Worm (Caenorhabditis elegans) whole organism, late embryonic: ENCODE data around the gene Y38E10A.35.

Experiments
- K09A11.1 ChIP-seq: sonication (generic microtip); optimal IDR thresholded peaks from 2 replicates; lab custom pipeline; 2017; ENCODE audit warnings: antibody characterized with exemption, mild to moderate bottlenecking, missing genetic modification characterization, missing compliant biosample characterization; ENCODE audit not compliant: insufficient read depth
- T23F11.4 ChIP-seq: fragments of 200-800 bp; sonication (Bioruptor generic); optimal IDR thresholded peaks from 2 replicates; lab custom pipeline; 2018; ENCODE audit warnings: mild to moderate bottlenecking, missing genetic modification characterization, missing compliant biosample characterization
- ama-1 ChIP-seq: fragments of 150-350 bp; optimal IDR thresholded peaks from 2 replicates; lab custom pipeline; 2014
- ceh-2 ChIP-seq: sonication (generic microtip); optimal IDR thresholded peaks from 2 replicates; lab custom pipeline; 2016; ENCODE audit warnings: missing genotype, missing genetic modification characterization, missing compliant biosample characterization
- ceh-22 ChIP-seq: sonication (generic microtip); optimal IDR thresholded peaks from 2 replicates; lab custom pipeline; 2017; ENCODE audit warnings: missing biosample characterization, missing genetic modification characterization
- ceh-24 ChIP-seq: sonication (generic microtip); optimal IDR thresholded peaks from 2 replicates; lab custom pipeline; 2016; ENCODE audit warnings: mild to moderate bottlenecking, missing genetic modification characterization, missing compliant biosample characterization
- ceh-31 ChIP-seq: sonication (generic microtip); optimal IDR thresholded peaks from 2 replicates; lab custom pipeline; 2016; ENCODE audit warnings: missing genetic modification characterization, missing compliant biosample characterization
- ceh-45 ChIP-seq: fragments of 200-800 bp; sonication (Bioruptor generic); IDR thresholded peaks from 2 replicates; pipeline ENCODE4 v1.3.6; 2022; ENCODE audit warnings: missing genetic modification reagents, missing genetic modification characterization, missing compliant biosample characterization
- ceh-48 ChIP-seq: sonication (generic microtip); optimal IDR thresholded peaks from 2 replicates; lab custom pipeline; 2016; ENCODE audit warnings: missing genetic modification characterization, inconsistent platforms, missing compliant biosample characterization
- ets-4 ChIP-seq: sonication (generic microtip); optimal IDR thresholded peaks from 2 replicates; lab custom pipeline; 2016; ENCODE audit warnings: missing genetic modification characterization, missing compliant biosample characterization
- fkh-6 ChIP-seq: sonication (generic microtip); optimal IDR thresholded peaks from 2 replicates; lab custom pipeline; 2016; ENCODE audit warnings: missing genetic modification characterization, missing compliant biosample characterization
- hlh-15 ChIP-seq: sonication (generic microtip); optimal IDR thresholded peaks from 2 replicates; lab custom pipeline; 2016; ENCODE audit warnings: missing genetic modification characterization, missing compliant biosample characterization
- lim-6 ChIP-seq: sonication (generic microtip); optimal IDR thresholded peaks from 2 replicates; lab custom pipeline; 2016; ENCODE audit warnings: missing genetic modification characterization, missing compliant biosample characterization
- lin-11 ChIP-seq: fragments of 200-800 bp; sonication (Bioruptor generic); optimal IDR thresholded peaks from 2 replicates; lab custom pipeline; 2018; ENCODE audit warnings: mild to moderate bottlenecking, missing genetic modification characterization, missing compliant biosample characterization
- madf-2 ChIP-seq: sonication (generic microtip); optimal IDR thresholded peaks from 2 replicates; lab custom pipeline; 2017; ENCODE audit warnings: missing genetic modification characterization, missing compliant biosample characterization
- nfya-1 ChIP-seq: sonication (generic microtip); optimal IDR thresholded peaks from 2 replicates; lab custom pipeline; 2017; ENCODE audit warnings: missing genetic modification characterization, mild to moderate bottlenecking, missing compliant biosample characterization, antibody characterized with exemption, moderate library complexity
- nhr-232 ChIP-seq: sonication (generic microtip); optimal IDR thresholded peaks from 2 replicates; lab custom pipeline; 2016; ENCODE audit warnings: missing genetic modification characterization, missing compliant biosample characterization
- npax-4 ChIP-seq: sonication (generic microtip); optimal IDR thresholded peaks from 2 replicates; lab custom pipeline; 2016; ENCODE audit warnings: missing genetic modification characterization, missing compliant biosample characterization
- odd-2 ChIP-seq: sonication (generic microtip); optimal IDR thresholded peaks from 2 replicates; lab custom pipeline; 2017; ENCODE audit warnings: antibody characterized with exemption, mild to moderate bottlenecking, missing genetic modification characterization, missing compliant biosample characterization
- pag-3 ChIP-seq: sonication (generic microtip); optimal IDR thresholded peaks from 2 replicates; lab custom pipeline; 2016; ENCODE audit warnings: missing compliant biosample characterization, missing genetic modification characterization, borderline replicate concordance
- pat-9 ChIP-seq: fragments of 200-800 bp; sonication (Bioruptor generic); optimal IDR thresholded peaks from 2 replicates; lab custom pipeline; 2018; ENCODE audit warnings: mild to moderate bottlenecking, missing genetic modification characterization, moderate library complexity, missing compliant biosample characterization
- pax-1 ChIP-seq: fragments of 150-350 bp; optimal IDR thresholded peaks from 2 replicates; lab custom pipeline; 2014; ENCODE audit warnings: missing biosample characterization, missing genetic modification characterization
- pha-4 ChIP-seq: fragments of 150-350 bp; optimal IDR thresholded peaks from 2 replicates; lab custom pipeline; 2018; ENCODE audit warnings: missing biosample characterization, missing genetic modification reagents, missing genetic modification characterization
- pros-1 ChIP-seq: fragments of 150-350 bp; optimal IDR thresholded peaks from 2 replicates; lab custom pipeline; 2014; ENCODE audit warnings: missing biosample characterization, missing genetic modification reagents, missing genetic modification characterization
- rnt-1 ChIP-seq: sonication (generic microtip); optimal IDR thresholded peaks from 2 replicates; lab custom pipeline; 2016; ENCODE audit warnings: missing genetic modification characterization, missing compliant biosample characterization
- sox-2 ChIP-seq: fragments of 200-800 bp; sonication (Bioruptor generic); IDR thresholded peaks from 2 replicates; pipeline ENCODE4 v1.3.6; 2022; ENCODE audit warnings: missing genetic modification reagents, missing genetic modification characterization, missing compliant biosample characterization
- sox-4 ChIP-seq: sonication (generic microtip); optimal IDR thresholded peaks from 2 replicates; lab custom pipeline; 2017; ENCODE audit warnings: mild to moderate bottlenecking, missing genetic modification characterization, inconsistent platforms, missing compliant biosample characterization
- syd-9 ChIP-seq: sonication (generic microtip); optimal IDR thresholded peaks from 2 replicates; lab custom pipeline; 2016; ENCODE audit warnings: mild to moderate bottlenecking, missing genetic modification characterization, moderate library complexity, missing compliant biosample characterization
- tbx-7 ChIP-seq: sonication (generic microtip); optimal IDR thresholded peaks from 2 replicates; lab custom pipeline; 2016; ENCODE audit warnings: missing genotype, missing genetic modification characterization, missing compliant biosample characterization
- unc-42 ChIP-seq: sonication (generic microtip); optimal IDR thresholded peaks from 2 replicates; lab custom pipeline; 2016; ENCODE audit warnings: missing genotype, missing genetic modification characterization, missing compliant biosample characterization
- zip-5 ChIP-seq: sonication (generic microtip); optimal IDR thresholded peaks from 2 replicates; lab custom pipeline; 2016; ENCODE audit warnings: missing genetic modification characterization, missing compliant biosample characterization

The Y38E10A.35 gene

DNA sequence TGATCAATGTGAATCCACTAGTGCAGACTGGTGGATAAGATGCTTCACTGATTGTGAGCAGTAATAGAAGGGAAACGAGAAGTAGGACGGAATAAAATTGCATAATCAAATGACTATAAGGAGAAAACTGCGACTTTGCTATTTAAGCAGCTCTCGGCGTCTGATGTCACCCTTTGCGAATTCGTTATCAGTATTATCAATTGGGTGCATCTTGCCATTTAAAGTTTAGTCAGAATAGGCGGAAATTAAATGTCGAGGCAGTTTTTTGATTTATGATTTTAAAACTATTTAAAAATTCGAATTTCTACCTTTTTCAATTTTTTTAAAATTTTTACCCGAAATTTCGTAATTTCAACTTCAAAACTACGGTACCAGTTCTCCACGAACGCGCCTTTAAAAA is 8.3 kb upstream of the Y38E10A.35 start, which contains the start of gene clec-4:
Gene clec-4, minus strand, starts transcription at position 162 of the 400 bp plus-strand sequence.
- TF ChIP-seq pat-9 (tag; lab: Kevin White, UChicago): no peak
- no peak for TF ChIP-seq nhr-232 (tag; lab: Kevin White, UChicago)
- TF ChIP-seq nfya-1 (tag; lab: Kevin White, UChicago): no peak
- TF ChIP-seq ceh-48 (tag; lab: Kevin White, UChicago): no peak
- no peak for TF ChIP-seq ets-4
- no peak for TF ChIP-seq npax-4 (tag; lab: Kevin White, UChicago)
- no peak for TF ChIP-seq ceh-2 (tag; lab: Kevin White, UChicago)
- TF ChIP-seq zip-5: no peak

DNA sequence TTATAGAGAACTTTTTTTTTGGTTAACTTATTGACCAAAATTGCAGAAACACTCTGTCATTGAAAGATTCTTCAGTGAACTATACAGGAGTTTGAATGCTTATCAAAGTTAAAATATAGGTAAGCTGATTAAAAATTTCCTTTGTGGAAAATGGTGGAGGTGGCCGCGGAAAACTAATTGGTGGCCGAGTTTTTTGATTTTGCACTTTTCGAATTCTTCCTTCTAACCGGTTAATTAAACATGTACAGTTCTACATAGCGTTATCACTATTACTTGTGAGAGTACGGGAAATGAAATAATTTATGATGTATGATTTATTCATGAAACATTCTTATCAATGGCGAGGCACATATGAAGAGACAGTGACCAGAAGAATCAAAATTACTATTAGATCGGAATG is 5.1 kb upstream of the Y38E10A.35 start, which contains the start of gene clec-8:
Gene clec-8, minus strand, starts transcription at position 308 of the 400 bp plus-strand sequence.
- TF ChIP-seq sox-4 (tag; lab: Kevin White, UChicago): no peak
- no peak for TF ChIP-seq pax-1 (tag; lab: Kevin White, UChicago)
- no peak for TF ChIP-seq K09A11.1
- TF ChIP-seq, all 69 proteins: peak for 0

DNA sequence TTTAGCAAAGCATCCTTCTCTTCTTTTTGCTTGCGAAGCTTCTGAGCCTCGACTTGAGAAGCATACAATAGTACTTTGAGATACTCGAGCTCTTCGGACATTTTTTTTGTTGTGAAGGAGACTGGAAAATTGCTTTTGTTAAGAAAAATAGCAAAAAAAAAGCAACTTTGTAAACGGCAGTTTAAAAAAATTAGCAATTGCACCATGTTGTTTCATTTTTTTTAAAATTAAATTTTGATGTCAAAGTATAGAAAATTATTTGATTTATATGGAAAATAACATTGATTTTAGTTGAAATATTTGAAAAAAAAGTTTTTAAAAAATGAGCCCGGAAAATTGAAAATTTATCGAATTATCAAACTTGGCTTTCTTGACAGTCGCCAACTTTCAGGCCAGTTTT is 2.0 kb upstream of the Y38E10A.35 start, which contains the start of gene Y38E10A.3:
Gene Y38E10A.3, minus strand, starts transcription at position 101 of the 400 bp plus-strand sequence.
- TF ChIP-seq ceh-31 (tag; lab: Kevin White, UChicago) (no peak), hlh-15 (tag; lab: Kevin White, UChicago) (no peak), lin-11 (tag; lab: Kevin White, UChicago) (no peak)

DNA sequence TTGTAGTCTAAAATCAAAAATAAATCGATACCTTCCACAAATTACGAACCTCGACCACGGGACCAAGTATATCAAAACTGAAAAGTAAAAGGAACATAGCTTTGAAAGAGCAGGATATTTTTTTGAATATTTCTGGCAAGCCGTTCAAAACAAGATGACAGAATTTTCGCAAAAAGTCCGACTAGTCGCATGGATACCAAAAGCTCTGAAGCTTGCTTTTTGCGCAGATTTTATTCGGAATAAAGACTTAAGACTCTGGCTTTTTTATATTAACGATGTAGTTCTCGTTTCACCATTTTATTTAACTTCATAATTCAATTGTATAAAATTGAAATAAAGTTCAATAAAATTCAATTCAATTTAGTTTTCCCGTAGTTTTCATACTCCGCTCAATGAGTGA is 881 bp upstream of the Y38E10A.35 start, which contains the start of gene Y38E10A.2:
Gene Y38E10A.2, minus strand, starts transcription at position 101 of the 400 bp plus-strand sequence.
- TF ChIP-seq tbx-7 (tag; lab: Kevin White, UChicago) (no peak), lim-6 (tag; lab: Kevin White, UChicago) (no peak), sox-2 (GFP tag; lab: Robert Waterston, UW) (no peak), rnt-1 (no peak), ceh-22 (tag; lab: Kevin White, UChicago) (no peak), T23F11.4 (GFP tag; lab: Kevin White, UChicago) (no peak), odd-2 (tag; lab: Kevin White, UChicago) (no peak), fkh-6 (tag; lab: Kevin White, UChicago) (no peak), lin-11 (tag; lab: Kevin White, UChicago) (no peak)

DNA sequence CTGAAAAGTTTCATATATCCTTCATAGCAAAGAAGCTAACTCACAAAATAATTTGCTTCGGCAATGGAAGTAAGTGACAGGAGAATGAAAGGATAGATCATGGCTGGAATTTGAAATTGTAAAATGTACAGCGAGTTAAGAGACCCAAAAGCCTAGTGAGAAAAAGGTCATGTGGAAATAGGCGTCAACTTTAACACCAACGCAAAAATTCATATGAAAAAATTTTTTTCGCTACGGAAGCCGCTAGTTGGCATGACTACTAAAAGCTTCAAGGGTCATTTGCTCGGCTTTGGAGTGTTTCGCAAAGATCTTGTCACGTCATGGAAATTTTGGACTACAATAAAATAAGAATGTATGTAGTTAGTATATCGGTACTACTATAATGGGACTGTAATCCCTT is 2.1 kb downstream of the Y38E10A.35 start, which contains the start of gene Y38E10A.1:
Gene Y38E10A.1, minus strand, starts transcription at position 101 of the 400 bp plus-strand sequence.
- TF ChIP-seq lin-11 (tag; lab: Kevin White, UChicago) (no peak), ceh-45 (GFP tag; lab: Robert Waterston, UW) (no peak), sox-4 (tag; lab: Kevin White, UChicago) (no peak), ama-1 (no peak), syd-9 (no peak), pag-3 (tag; lab: Kevin White, UChicago) (no peak), sox-2 (GFP tag; lab: Robert Waterston, UW) (no peak), unc-42 (tag; lab: Kevin White, UChicago) (no peak), pha-4 (tag; lab: Kevin White, UChicago) (no peak), T23F11.4 (GFP tag; lab: Kevin White, UChicago) (no peak), fkh-6 (tag; lab: Kevin White, UChicago) (no peak), nhr-232 (tag; lab: Kevin White, UChicago) (no peak)

DNA sequence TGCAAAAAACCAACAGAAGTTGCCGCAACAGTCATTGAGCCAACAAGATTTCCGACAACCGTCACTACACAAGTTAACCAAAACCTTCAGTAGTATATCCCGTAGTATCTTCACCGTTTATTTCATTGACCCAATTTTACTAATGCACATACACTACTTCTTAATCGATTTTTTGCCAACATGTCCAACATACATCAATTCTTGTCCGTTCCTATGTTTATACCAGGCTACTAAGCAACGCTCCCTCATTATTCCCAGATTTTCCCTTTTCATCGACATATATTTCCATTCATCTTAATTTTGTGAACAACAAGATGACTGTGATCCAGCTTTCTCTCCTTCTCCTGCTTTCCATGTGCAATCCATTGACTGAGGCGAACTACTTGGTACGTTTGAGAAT is 6.8 kb downstream of the Y38E10A.35 start, which contains the start of gene F49C5.7:
Gene F49C5.7, plus strand, starts transcription at position 301 of the 400 bp plus-strand sequence.
- TF ChIP-seq odd-2 (tag; lab: Kevin White, UChicago): no peak
- no peak for TF ChIP-seq lim-6 (tag; lab: Kevin White, UChicago)
- no peak for TF ChIP-seq ceh-24 (tag; lab: Kevin White, UChicago)
- TF ChIP-seq nfya-1 (tag; lab: Kevin White, UChicago): no peak
- TF ChIP-seq pros-1: no peak
- TF ChIP-seq pax-1 (tag; lab: Kevin White, UChicago): no peak
- TF ChIP-seq madf-2: no peak
- no peak for TF ChIP-seq unc-42 (tag; lab: Kevin White, UChicago)
- no peak for TF ChIP-seq tbx-7 (tag; lab: Kevin White, UChicago)
